Worm (Caenorhabditis elegans) whole organism, L1 larva: ENCODE results near the gene ZK105.1.

ENCODE experiments used
- C34B4.2 ChIP-seq: sonication (generic microtip); optimal IDR thresholded peaks from 2 replicates; lab custom pipeline; 2017; ENCODE audit warnings: mild to moderate bottlenecking, missing genetic modification characterization, missing compliant biosample characterization
- F16B12.6 ChIP-seq: fragments of 150-350 bp; optimal IDR thresholded peaks from 2 replicates; lab custom pipeline; 2014; ENCODE audit warnings: missing biosample characterization, missing genetic modification characterization
- aha-1 ChIP-seq: fragments of 150-350 bp; optimal IDR thresholded peaks from 2 replicates; lab custom pipeline; 2014; ENCODE audit warnings: missing biosample characterization, missing genetic modification characterization
- alr-1 ChIP-seq: fragments of 200-800 bp; sonication (Bioruptor generic); optimal IDR thresholded peaks from 2 replicates; lab custom pipeline; 2018; ENCODE audit warnings: borderline replicate concordance, mild to moderate bottlenecking, missing genetic modification characterization, missing compliant biosample characterization
- blmp-1 ChIP-seq: fragments of 150-350 bp; optimal IDR thresholded peaks from 2 replicates; lab custom pipeline; 2014; ENCODE audit warnings: missing biosample characterization, missing genetic modification characterization
- ceh-63 ChIP-seq: fragments of 200-800 bp; sonication (Bioruptor generic); optimal IDR thresholded peaks from 2 replicates; lab custom pipeline; 2018; ENCODE audit warnings: mild to moderate bottlenecking, missing genetic modification characterization, missing compliant biosample characterization
- ceh-90 ChIP-seq: sonication (generic microtip); optimal IDR thresholded peaks from 2 replicates; lab custom pipeline; 2016; ENCODE audit warnings: missing genetic modification characterization, missing compliant biosample characterization
- ces-1 ChIP-seq: fragments of 150-350 bp; optimal IDR thresholded peaks from 2 replicates; lab custom pipeline; 2014; ENCODE audit warnings: missing biosample characterization, missing genetic modification reagents, missing genetic modification characterization
- dpl-1 ChIP-seq, 3 experiments: fragments of 150-350 bp in 2 of 3; sonication (generic microtip) in 1 of 3; optimal IDR thresholded peaks; 2 replicates each; lab custom pipeline; 2014 to 2017; ENCODE audit warnings: missing biosample characterization in 3 of 3, missing genetic modification characterization in 3 of 3, missing genetic modification reagents in 3 of 3
- efl-1 ChIP-seq, 4 experiments: fragments of 150-350 bp; optimal IDR thresholded peaks in 3 of 4; peaks in 1 of 4; 1 replicate in 1 of 4; 2 replicates in 3 of 4; lab custom pipeline; 2014; ENCODE audit warnings: missing biosample characterization in 2 of 4, missing genetic modification characterization in 2 of 4, missing genetic modification reagents in 2 of 4
- egl-27 ChIP-seq, 2 experiments: fragments of 150-350 bp in 1 of 2; sonication (generic microtip); optimal IDR thresholded peaks; 3 replicates each; lab custom pipeline; 2017 to 2018; ENCODE audit warnings: missing biosample characterization in 2 of 2, missing genetic modification characterization in 2 of 2, missing genetic modification reagents in 2 of 2
- elt-2 ChIP-seq: sonication (generic microtip); optimal IDR thresholded peaks from 2 replicates; lab custom pipeline; 2016; ENCODE audit warnings: missing genetic modification characterization, mild to moderate bottlenecking, inconsistent platforms, missing compliant biosample characterization, missing genetic modification reagents
- elt-3 ChIP-seq, 6 experiments: fragments of 150-350 bp in 1 of 6; sonication (generic microtip); optimal IDR thresholded peaks; 2 replicates each; lab custom pipeline; 2017 to 2018; ENCODE audit warnings: missing biosample characterization in 6 of 6, missing genetic modification characterization in 6 of 6, inconsistent platforms in 1 of 6
- fkh-4 ChIP-seq: sonication (generic microtip); optimal IDR thresholded peaks from 2 replicates; lab custom pipeline; 2016; ENCODE audit warnings: missing compliant biosample characterization, missing genetic modification characterization, borderline replicate concordance
- hlh-4 ChIP-seq: sonication (generic microtip); optimal IDR thresholded peaks from 2 replicates; lab custom pipeline; 2016; ENCODE audit warnings: mild to moderate bottlenecking, missing genetic modification characterization, missing compliant biosample characterization
- hpl-2 ChIP-seq: fragments of 150-350 bp; optimal IDR thresholded peaks from 2 replicates; lab custom pipeline; 2014; ENCODE audit warnings: missing biosample characterization, missing genetic modification reagents, missing genetic modification characterization
- irx-1 ChIP-seq: sonication (generic microtip); optimal IDR thresholded peaks from 2 replicates; lab custom pipeline; 2016; ENCODE audit warnings: missing genetic modification characterization, missing compliant biosample characterization
- isw-1 ChIP-seq: fragments of 200-800 bp; sonication (Bioruptor generic); IDR thresholded peaks from 2 replicates; pipeline ENCODE4 v1.3.6; 2022; ENCODE audit warnings: missing genetic modification characterization, missing compliant biosample characterization
- lir-3 ChIP-seq: sonication (generic microtip); optimal IDR thresholded peaks from 2 replicates; lab custom pipeline; 2016; ENCODE audit warnings: mild to moderate bottlenecking, missing genetic modification characterization, moderate library complexity, missing compliant biosample characterization; ENCODE audit not compliant: poor library complexity
- lsy-2 ChIP-seq, 2 experiments: fragments of 150-350 bp; optimal IDR thresholded peaks; 2 replicates each; lab custom pipeline; 2014; ENCODE audit warnings: missing biosample characterization in 2 of 2, missing genetic modification characterization in 2 of 2
- mab-9 ChIP-seq: fragments of 200-800 bp; sonication (Bioruptor generic); IDR thresholded peaks from 2 replicates; pipeline ENCODE4 v1.3.6; 2022; ENCODE audit warnings: missing genetic modification reagents, missing genetic modification characterization, missing compliant biosample characterization
- mdl-1 ChIP-seq, 2 experiments: fragments of 150-350 bp; optimal IDR thresholded peaks; 2 replicates each; lab custom pipeline; 2014 to 2017; ENCODE audit warnings: missing biosample characterization in 2 of 2, missing genetic modification characterization in 2 of 2, inconsistent platforms in 1 of 2
- mef-2 ChIP-seq: fragments of 150-350 bp; optimal IDR thresholded peaks from 2 replicates; lab custom pipeline; 2014; ENCODE audit warnings: missing biosample characterization, missing genetic modification characterization
- nhr-11 ChIP-seq: fragments of 150-350 bp; optimal IDR thresholded peaks from 2 replicates; lab custom pipeline; 2014; ENCODE audit warnings: missing biosample characterization, missing genetic modification characterization
- nhr-20 ChIP-seq: sonication (generic microtip); optimal IDR thresholded peaks from 2 replicates; lab custom pipeline; 2016; ENCODE audit warnings: mild to moderate bottlenecking, missing genetic modification characterization, missing compliant biosample characterization
- nhr-28 ChIP-seq: fragments of 150-350 bp; optimal IDR thresholded peaks from 2 replicates; lab custom pipeline; 2014; ENCODE audit warnings: missing biosample characterization, missing genetic modification characterization
- nhr-47 ChIP-seq: sonication (generic microtip); optimal IDR thresholded peaks from 2 replicates; lab custom pipeline; 2016; ENCODE audit warnings: mild to moderate bottlenecking, missing genetic modification characterization, moderate library complexity, missing compliant biosample characterization
- nhr-85 ChIP-seq: sonication (generic microtip); peaks from one replicate; lab custom pipeline; 2016; ENCODE audit warnings: missing genetic modification characterization, inconsistent platforms, missing compliant biosample characterization
- nhr-90 ChIP-seq: sonication (generic microtip); optimal IDR thresholded peaks from 2 replicates; lab custom pipeline; 2016; ENCODE audit warnings: mild to moderate bottlenecking, missing genetic modification characterization, missing compliant biosample characterization; ENCODE audit not compliant: poor library complexity
- skn-1 ChIP-seq: fragments of 150-350 bp; optimal IDR thresholded peaks from 2 replicates; lab custom pipeline; 2014; ENCODE audit warnings: missing biosample characterization, missing genetic modification characterization
- snpc-4 ChIP-seq: fragments of 150-350 bp; optimal IDR thresholded peaks from 2 replicates; lab custom pipeline; 2014; ENCODE audit warnings: missing biosample characterization, missing genetic modification characterization
- snu-23 ChIP-seq: sonication (generic microtip); optimal IDR thresholded peaks from 2 replicates; lab custom pipeline; 2016; ENCODE audit warnings: missing genetic modification characterization, missing compliant biosample characterization
- sup-37 ChIP-seq: fragments of 200-800 bp; sonication (Bioruptor generic); optimal IDR thresholded peaks from 2 replicates; lab custom pipeline; 2018; ENCODE audit warnings: mild to moderate bottlenecking, missing genetic modification characterization, missing compliant biosample characterization
- unc-130 ChIP-seq: fragments of 150-350 bp; optimal IDR thresholded peaks from 2 replicates; lab custom pipeline; 2017; ENCODE audit warnings: missing biosample characterization, missing genetic modification characterization, inconsistent platforms
- unc-86 ChIP-seq: sonication (generic microtip); optimal IDR thresholded peaks from 2 replicates; lab custom pipeline; 2016; ENCODE audit warnings: missing genetic modification characterization, missing compliant biosample characterization

The ZK105.1 gene

DNA sequence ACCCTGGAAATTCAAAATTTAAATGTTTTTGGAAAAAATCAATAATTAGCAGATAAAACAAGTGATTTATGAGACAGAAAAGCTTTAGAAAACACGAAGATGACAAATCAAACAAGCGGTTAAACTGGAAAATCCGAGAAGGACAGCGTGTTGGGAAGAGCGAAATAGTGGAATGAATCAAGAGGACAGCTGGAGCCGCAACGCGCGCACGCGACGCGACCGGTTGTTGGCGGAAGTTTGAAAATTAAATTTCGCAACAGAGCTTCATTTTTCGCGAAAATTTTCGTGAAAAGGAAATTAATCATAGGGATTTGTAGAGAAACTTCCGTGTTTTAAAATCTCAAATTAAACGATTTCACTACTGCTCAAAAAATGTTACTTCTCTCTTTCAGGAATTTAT, 21.1 kb downstream of the ZK105.1 start, which contains the start of gene clic-1 (continued):
- no peak for TF ChIP-seq C34B4.2
- peak; percentile 26 for TF ChIP-seq irx-1 (tag; lab: Kevin White, UChicago)
- no peak for TF ChIP-seq egl-27 (tag; optimal IDR thresholded peaks at IDR 0.05; lab: Kevin White, UChicago)
- no peak for TF ChIP-seq mef-2
- TF ChIP-seq nhr-20 (tag; lab: Kevin White, UChicago) = peak; percentile 57
- TF ChIP-seq isw-1 = peak; percentile 56

DNA sequence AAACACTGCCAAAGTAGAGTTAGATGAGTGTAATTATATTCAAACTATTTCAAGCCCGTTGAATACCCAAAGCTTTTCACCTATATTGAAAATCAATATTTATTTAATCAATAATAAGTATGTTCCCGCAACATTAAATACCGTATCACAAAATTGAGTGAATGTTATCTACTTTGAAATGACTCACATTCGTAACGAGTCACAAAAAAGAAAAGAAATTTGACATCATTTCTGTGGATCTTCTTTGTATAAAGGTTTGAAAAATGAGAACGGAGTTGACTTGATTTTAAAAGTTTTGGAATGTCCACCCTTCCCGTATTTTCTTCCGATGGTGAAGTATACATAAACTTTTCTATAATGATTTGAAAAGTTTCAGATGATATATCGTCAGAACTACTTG, 21.5 kb downstream of the ZK105.1 start, which contains the start of gene srr-10:
srr-10 (plus strand) TSS at position 301 of the 400 bp plus-strand sequence.
- TF ChIP-seq dpl-1 (GFP tag; optimal IDR thresholded peaks at IDR 0.05; lab: Kevin White, UChicago) (no peak), snpc-4 (tag; lab: Kevin White, UChicago) (no peak), efl-1 (optimal IDR thresholded peaks at IDR 0.05; lab: Kevin White, UChicago) (no peak), efl-1 (GFP tag; optimal IDR thresholded peaks at IDR 0.05 in 1 of 2; lab: Kevin White, UChicago) (peak in 1 of 2 experiments; percentile 34), isw-1 (no peak), F16B12.6 (tag; lab: Kevin White, UChicago) (no peak), nhr-47 (no peak)

DNA sequence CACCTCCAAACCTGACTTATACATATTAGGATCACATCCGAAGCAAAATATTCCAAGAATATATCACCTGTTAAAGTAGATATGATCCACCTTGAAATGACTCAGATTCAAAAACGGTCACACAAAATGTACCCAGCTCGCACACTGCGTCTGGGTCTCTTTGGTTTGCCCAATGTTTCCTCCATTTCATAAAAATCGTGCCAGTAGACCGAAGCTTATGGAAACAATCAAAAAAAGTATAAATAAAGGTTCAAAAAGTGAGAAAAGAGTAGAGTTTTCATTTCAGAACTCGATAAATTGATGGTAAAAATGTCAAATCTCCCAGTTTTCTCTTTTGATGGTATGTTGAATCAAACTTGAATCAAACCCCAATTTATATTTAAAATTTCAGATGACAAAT, 23.9 kb downstream of the ZK105.1 start, which contains the start of gene srr-9:
srr-9 (plus strand) TSS at position 301 of the 400 bp plus-strand sequence.
- no peak for TF ChIP-seq mab-9 (GFP tag; lab: Robert Waterston, UW)
- TF ChIP-seq nhr-28 (tag; lab: Kevin White, UChicago) = no peak
- TF ChIP-seq ces-1 (GFP tag; lab: Kevin White, UChicago) = no peak
- TF ChIP-seq hlh-4 (tag; lab: Kevin White, UChicago) = no peak
- no peak for TF ChIP-seq snu-23 (GFP tag; lab: Kevin White, UChicago)
- TF ChIP-seq unc-130 (tag; lab: Kevin White, UChicago) = no peak
- TF ChIP-seq nhr-90 (tag; lab: Kevin White, UChicago) = no peak
- TF ChIP-seq fkh-4 (tag; lab: Kevin White, UChicago) = no peak
- no peak for TF ChIP-seq mef-2
- TF ChIP-seq mdl-1 (tag; optimal IDR thresholded peaks at IDR 0.05; lab: Kevin White, UChicago) = no peak
- TF ChIP-seq lir-3 (tag; lab: Kevin White, UChicago) = no peak
- no peak for TF ChIP-seq ceh-63 (GFP tag; lab: Kevin White, UChicago)
- TF ChIP-seq elt-3 (tag; optimal IDR thresholded peaks at IDR 0.05; lab: Kevin White, UChicago) = no peak
- no peak for TF ChIP-seq hpl-2 (GFP tag; lab: Kevin White, UChicago)
- TF ChIP-seq elt-2 = no peak
- TF ChIP-seq blmp-1 = no peak

DNA sequence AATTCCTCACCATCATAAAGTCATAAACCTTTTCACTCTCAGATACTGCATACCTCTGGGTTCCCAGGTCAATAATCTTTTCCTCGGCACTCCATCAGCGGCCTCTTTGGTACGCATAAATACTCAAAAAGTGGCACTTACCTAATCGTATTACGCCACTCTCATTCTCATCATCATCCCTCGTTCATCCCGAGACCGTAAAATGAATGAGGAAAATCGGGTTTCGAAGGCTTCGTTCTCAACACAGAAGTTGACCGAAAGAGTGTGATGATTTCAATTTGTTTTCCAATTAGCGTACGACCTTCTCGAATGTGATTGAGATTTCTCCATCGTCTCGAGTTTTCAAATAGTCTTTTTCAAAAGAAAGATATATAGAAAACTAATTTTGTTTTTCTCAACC, 26.2 kb downstream of the ZK105.1 start:
- TF ChIP-seq sup-37 (GFP tag; lab: Kevin White, UChicago) (no peak), nhr-85 (peak; percentile 47), unc-86 (no peak), mab-9 (GFP tag; lab: Robert Waterston, UW) (no peak), aha-1 (tag; lab: Kevin White, UChicago) (no peak), blmp-1 (peak; percentile 28), ceh-63 (GFP tag; lab: Kevin White, UChicago) (no peak), nhr-11 (no peak), ceh-90 (no peak)

DNA sequence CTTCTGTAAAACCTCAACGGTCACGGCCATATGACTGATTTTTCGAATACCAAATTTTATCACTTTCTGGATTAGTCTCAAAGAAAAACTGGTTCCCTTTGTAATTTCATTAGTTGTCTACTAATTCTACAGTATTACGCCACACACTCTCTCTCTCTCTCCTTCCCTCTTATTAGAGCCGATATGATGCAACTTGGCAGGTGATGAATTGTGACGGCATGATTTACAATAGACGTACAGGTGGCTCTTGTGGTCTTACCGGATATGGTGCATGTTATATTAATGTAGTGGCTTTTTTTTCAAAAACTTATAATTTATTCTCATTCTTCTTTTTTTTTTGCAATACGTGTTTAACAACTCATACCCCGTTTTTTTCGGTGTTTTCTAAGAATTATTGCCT, 28.1 kb downstream of the ZK105.1 start:
- no peak for TF ChIP-seq lsy-2 (tag; optimal IDR thresholded peaks at IDR 0.05; lab: Kevin White, UChicago)
- no peak for TF ChIP-seq skn-1 (tag; lab: Kevin White, UChicago)
- no peak for TF ChIP-seq alr-1
- TF ChIP-seq blmp-1 = peak; percentile 2
